Worm (Caenorhabditis elegans) whole organism, young adult: Measurements from ENCODE around the gene T22C8.4.

Experiments used
- F57C9.4 ChIP-seq: sonication (generic microtip); optimal IDR thresholded peaks from 2 replicates; lab custom pipeline; 2017; ENCODE audit warnings: mild to moderate bottlenecking, missing genetic modification characterization, missing compliant biosample characterization
- ama-1 ChIP-seq, 3 experiments: fragments of 150-350 bp in 1 of 3; sonication (generic microtip) in 2 of 3; optimal IDR thresholded peaks; 2 replicates each; lab custom pipeline; 2014 to 2018; ENCODE audit warnings: missing biosample characterization in 2 of 3, missing genetic modification characterization in 2 of 3, missing genetic modification reagents in 2 of 3
- efl-1 ChIP-seq: fragments of 150-350 bp; optimal IDR thresholded peaks from 2 replicates; lab custom pipeline; 2014; ENCODE audit warnings: missing biosample characterization, missing genetic modification reagents, missing genetic modification characterization
- egl-44 ChIP-seq: fragments of 200-800 bp; sonication (Bioruptor generic); IDR thresholded peaks from 2 replicates; pipeline ENCODE4 v1.3.6; 2022; ENCODE audit warnings: missing genetic modification reagents, missing genetic modification characterization, missing compliant biosample characterization
- mxl-1 ChIP-seq: sonication (generic microtip); optimal IDR thresholded peaks from 2 replicates; lab custom pipeline; 2016; ENCODE audit warnings: missing genetic modification characterization, missing compliant biosample characterization
- nhr-179 ChIP-seq: sonication (generic microtip); optimal IDR thresholded peaks from 2 replicates; lab custom pipeline; 2016; ENCODE audit warnings: mild to moderate bottlenecking, missing genetic modification characterization, missing compliant biosample characterization
- repo-1 ChIP-seq: sonication (generic microtip); optimal IDR thresholded peaks from 2 replicates; lab custom pipeline; 2017; ENCODE audit warnings: mild to moderate bottlenecking, missing genetic modification characterization, missing compliant biosample characterization
- tbx-9 ChIP-seq: sonication (generic microtip); optimal IDR thresholded peaks from 2 replicates; lab custom pipeline; 2016; ENCODE audit warnings: borderline replicate concordance, missing genetic modification characterization, inconsistent platforms, missing compliant biosample characterization
- zim-3 ChIP-seq: sonication (generic microtip); optimal IDR thresholded peaks from 2 replicates; lab custom pipeline; 2017; ENCODE audit warnings: mild to moderate bottlenecking, missing genetic modification characterization, moderate library complexity, missing compliant biosample characterization
- ztf-22 ChIP-seq: fragments of 200-800 bp; sonication (Bioruptor generic); optimal IDR thresholded peaks from 2 replicates; lab custom pipeline; 2018; ENCODE audit warnings: mild to moderate bottlenecking, missing genetic modification characterization, moderate library complexity, missing compliant biosample characterization

DNA sequence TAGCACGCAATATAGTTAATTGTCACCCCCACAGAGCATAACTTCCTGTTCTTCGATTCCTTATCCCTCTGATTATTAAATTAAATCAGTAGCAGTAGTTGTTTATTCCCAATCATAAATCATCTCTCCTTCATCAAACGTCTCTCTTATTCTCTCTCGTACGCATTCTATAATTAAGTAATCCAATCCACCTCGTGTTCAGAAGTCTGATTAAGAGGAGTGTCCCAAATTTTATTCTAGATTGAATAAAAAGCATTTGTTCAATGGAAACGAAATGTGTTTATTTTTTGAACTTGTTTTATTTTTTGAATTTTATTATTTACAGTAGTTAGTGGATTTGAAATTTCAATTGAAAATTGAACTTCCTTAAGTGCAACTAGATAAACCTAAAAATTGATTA, 12.0 kb downstream of the T22C8.4 start:
- TF ChIP-seq zim-3 (tag; lab: Kevin White, UChicago) (no peak), ama-1 (optimal IDR thresholded peaks at IDR 0.05; lab: Kevin White, UChicago) (no peak), ama-1 (GFP tag; optimal IDR thresholded peaks at IDR 0.05; lab: Kevin White, UChicago) (no peak), nhr-179 (tag; lab: Kevin White, UChicago) (no peak), egl-44 (GFP tag; lab: Robert Waterston, UW) (no peak), tbx-9 (tag; lab: Kevin White, UChicago) (no peak), repo-1 (tag; lab: Kevin White, UChicago) (no peak), efl-1 (GFP tag; lab: Kevin White, UChicago) (no peak), mxl-1 (tag; lab: Kevin White, UChicago) (no peak), F57C9.4 (tag; lab: Kevin White, UChicago) (no peak), ztf-22 (GFP tag; lab: Kevin White, UChicago) (no peak)
